Worm (Caenorhabditis elegans): ENCODE data around the gene osm-12.

osm-12 gene

ce11 chrIII:12215596-12215995, 13.3 kb upstream of the osm-12 start, which contains the start of gene Y75B8A.13:
Gene Y75B8A.13 (minus strand): TSS chrIII:12215696.
- no peak for TF ChIP-seq mdl-1 (tag; optimal IDR thresholded peaks at IDR 0.05)
- TF ChIP-seq ztf-4 (tag; optimal IDR thresholded peaks at IDR 0.05) = no peak
- no peak for TF ChIP-seq dpl-1 (GFP tag; optimal IDR thresholded peaks at IDR 0.05)
- TF ChIP-seq sup-37 (GFP tag; optimal IDR thresholded peaks at IDR 0.05) = no peak

ce11 chrIII:12207574-12207973, 5.2 kb upstream of the osm-12 start:
- TF ChIP-seq vab-15 (tag; optimal IDR thresholded peaks at IDR 0.05) = no peak
- no peak for TF ChIP-seq ets-5 (GFP tag; IDR thresholded peaks at IDR 0.05)
- no peak for TF ChIP-seq tlp-1 (tag; optimal IDR thresholded peaks at IDR 0.05)
- TF ChIP-seq swsn-7 (tag; optimal IDR thresholded peaks at IDR 0.05) = no peak
- no peak for TF ChIP-seq ceh-90 (tag; optimal IDR thresholded peaks at IDR 0.05)
- no peak for TF ChIP-seq lin-14 (GFP tag; optimal IDR thresholded peaks at IDR 0.05)
- no peak for TF ChIP-seq C04F5.9 (tag; optimal IDR thresholded peaks at IDR 0.05)
- no peak for TF ChIP-seq grh-1 (GFP tag; IDR thresholded peaks at IDR 0.05)
- no peak for TF ChIP-seq snpc-4 (tag; optimal IDR thresholded peaks at IDR 0.05)
- no peak for TF ChIP-seq hlh-17 (GFP tag; optimal IDR thresholded peaks at IDR 0.05; ENCODE audit: borderline replicate concordance)
- TF ChIP-seq unc-30 (tag; optimal IDR thresholded peaks at IDR 0.05) = no peak
- TF ChIP-seq nhr-71 (tag; optimal IDR thresholded peaks at IDR 0.05) = no peak
- no peak for TF ChIP-seq zag-1 (tag; optimal IDR thresholded peaks at IDR 0.05)
- TF ChIP-seq efl-1 (optimal IDR thresholded peaks at IDR 0.05) = no peak
- no peak for TF ChIP-seq efl-1 (GFP tag; optimal IDR thresholded peaks at IDR 0.05 in 1 of 2)
- no peak for TF ChIP-seq efl-3 (GFP tag; optimal IDR thresholded peaks at IDR 0.05)
- TF ChIP-seq fos-1 (tag; optimal IDR thresholded peaks at IDR 0.05) = no peak

ce11 chrIII:12205271-12205670, 2.9 kb upstream of the osm-12 start:
- no peak for TF ChIP-seq rnt-1 (tag; optimal IDR thresholded peaks at IDR 0.05)
- no peak for TF ChIP-seq lin-35 (GFP tag; optimal IDR thresholded peaks at IDR 0.05)
- TF ChIP-seq unc-130 (tag; optimal IDR thresholded peaks at IDR 0.05) = no peak
- TF ChIP-seq pqm-1 (tag; optimal IDR thresholded peaks at IDR 0.05) = no peak
- no peak for TF ChIP-seq ets-5 (GFP tag; IDR thresholded peaks at IDR 0.05)
- TF ChIP-seq lin-39 (tag; optimal IDR thresholded peaks at IDR 0.05) = no peak
- no peak for TF ChIP-seq grh-1 (GFP tag; IDR thresholded peaks at IDR 0.05)
- no peak for TF ChIP-seq F16B12.6 (tag; optimal IDR thresholded peaks at IDR 0.05)
- no peak for TF ChIP-seq snu-23 (GFP tag; optimal IDR thresholded peaks at IDR 0.05)
- no peak for TF ChIP-seq lin-13 (GFP tag; optimal IDR thresholded peaks at IDR 0.05)
- TF ChIP-seq ama-1 (optimal IDR thresholded peaks at IDR 0.05) = no peak
- no peak for TF ChIP-seq unc-86 (tag; optimal IDR thresholded peaks at IDR 0.05)
- TF ChIP-seq sup-37 (GFP tag; optimal IDR thresholded peaks at IDR 0.05) = no peak
- TF ChIP-seq mep-1 (tag; optimal IDR thresholded peaks at IDR 0.05) = no peak
- TF ChIP-seq Y116A8C.19 (tag; optimal IDR thresholded peaks at IDR 0.05; ENCODE audit: borderline replicate concordance) = no peak
- no peak for TF ChIP-seq alr-1 (tag; optimal IDR thresholded peaks at IDR 0.05; ENCODE audit: borderline replicate concordance)
- no peak for TF ChIP-seq egl-27 (tag; optimal IDR thresholded peaks at IDR 0.05)
- no peak for TF ChIP-seq vab-15 (tag; optimal IDR thresholded peaks at IDR 0.05)
- TF ChIP-seq aha-1 (tag; optimal IDR thresholded peaks at IDR 0.05) = no peak

ce11 chrIII:12198135-12198534, 4.2 kb downstream of the osm-12 start:
- TF ChIP-seq nhr-20 (tag; optimal IDR thresholded peaks at IDR 0.05) (no peak), dsc-1 (tag; optimal IDR thresholded peaks at IDR 0.05) (no peak), efl-1 (optimal IDR thresholded peaks at IDR 0.05) (no peak), efl-1 (GFP tag; optimal IDR thresholded peaks at IDR 0.05 in 1 of 2) (peak in 1 of 2 experiments; percentile 92)
